Worm (Caenorhabditis elegans) whole organism, L1 larva: ENCODE measurements around the gene F28A10.5.

Experiments
- nhr-76 ChIP-seq: sonication (generic microtip); optimal IDR thresholded peaks from 2 replicates; lab custom pipeline; 2017; ENCODE audit warnings: missing biosample characterization, missing genetic modification characterization
- unc-86 ChIP-seq: sonication (generic microtip); optimal IDR thresholded peaks from 2 replicates; lab custom pipeline; 2016; ENCODE audit warnings: missing genetic modification characterization, missing compliant biosample characterization

- TF ChIP-seq nhr-76 (no peak), unc-86 (tag; lab: Kevin White, UChicago) (no peak)
These were observed 12.1 kb downstream of the F28A10.5 start, which contains the start of gene F28A10.8 for ce11 chrII:838414-838813.
